Fruit fly (Drosophila melanogaster) whole organism, embryonic: ENCODE measurements around the gene CG8379.

Source experiments
- CG10209 ChIP-seq: fragments of 200-800 bp; sonication (Bioruptor generic); optimal IDR thresholded peaks from 3 replicates; lab custom pipeline; 2017; ENCODE audit warnings: missing biosample characterization, mild to moderate bottlenecking, missing genetic modification characterization, missing genetic modification reagents
- CG10543 ChIP-seq: fragments of 200-800 bp; sonication (Bioruptor generic); optimal IDR thresholded peaks from 3 replicates; lab custom pipeline; 2017; ENCODE audit warnings: missing biosample characterization, mild to moderate bottlenecking, missing genetic modification characterization, moderate library complexity
- CG12391 ChIP-seq: fragments of 200-800 bp; sonication (Bioruptor generic); optimal IDR thresholded peaks from 3 replicates; lab custom pipeline; 2018; ENCODE audit warnings: missing biosample characterization, mild to moderate bottlenecking, missing genetic modification characterization, moderate library complexity
- CG12659 ChIP-seq: fragments of 200-800 bp; sonication (Bioruptor generic); optimal IDR thresholded peaks from 3 replicates; lab custom pipeline; 2017; ENCODE audit warnings: mild to moderate bottlenecking, missing biosample characterization, missing genetic modification reagents, missing genetic modification characterization
- CG15479 ChIP-seq: fragments of 200-800 bp; sonication (Bioruptor generic); optimal IDR thresholded peaks from 3 replicates; lab custom pipeline; 2019; ENCODE audit warnings: missing biosample characterization, mild to moderate bottlenecking, missing genetic modification characterization, moderate library complexity
- CG15514 ChIP-seq: fragments of 200-800 bp; sonication (Bioruptor generic); optimal IDR thresholded peaks from 3 replicates; lab custom pipeline; 2017; ENCODE audit warnings: missing biosample characterization, missing genetic modification characterization, mild to moderate bottlenecking, moderate library complexity, missing genetic modification reagents
- CG1602 ChIP-seq: fragments of 200-800 bp; sonication (Bioruptor generic); optimal IDR thresholded peaks from 3 replicates; lab custom pipeline; 2016; ENCODE audit warnings: missing biosample characterization, missing genetic modification characterization
- CG2129 ChIP-seq: fragments of 200-800 bp; sonication (Bioruptor generic); IDR thresholded peaks from 2 replicates; pipeline ENCODE4 v1.3.6; 2022; ENCODE audit warnings: missing biosample characterization, missing genetic modification characterization; ENCODE audit not compliant: partially characterized antibody
- CG3995 ChIP-seq: fragments of 200-800 bp; sonication (Bioruptor generic); optimal IDR thresholded peaks from 3 replicates; lab custom pipeline; 2016; ENCODE audit warnings: missing biosample characterization, missing genetic modification characterization
- CG4617 ChIP-seq: fragments of 200-800 bp; sonication (Bioruptor generic); optimal IDR thresholded peaks from 3 replicates; lab custom pipeline; 2016; ENCODE audit warnings: missing biosample characterization, missing genetic modification characterization, borderline replicate concordance
- CG6254 ChIP-seq: fragments of 200-800 bp; sonication (Bioruptor generic); optimal IDR thresholded peaks from 3 replicates; lab custom pipeline; 2017; ENCODE audit warnings: mild to moderate bottlenecking, missing biosample characterization, missing genetic modification reagents, missing genetic modification characterization
- CG6272 ChIP-seq: fragments of 200-800 bp; sonication (Bioruptor generic); IDR thresholded peaks from 2 replicates; pipeline ENCODE4 v1.3.6; 2022; ENCODE audit warnings: missing biosample characterization, missing genetic modification characterization
- CG9727 ChIP-seq: fragments of 200-800 bp; sonication (Bioruptor generic); optimal IDR thresholded peaks from 3 replicates; lab custom pipeline; 2017; ENCODE audit warnings: missing biosample characterization, mild to moderate bottlenecking, missing genetic modification characterization
- Dbx ChIP-seq: fragments of 200-800 bp; sonication (Bioruptor generic); IDR thresholded peaks from 3 replicates; pipeline ENCODE4 v1.3.6; 2022; ENCODE audit warnings: missing biosample characterization, missing genetic modification characterization
- E2f2 ChIP-seq: fragments of 200-800 bp; sonication (Bioruptor generic); IDR thresholded peaks from 2 replicates; pipeline ENCODE4 v1.3.6; 2022; ENCODE audit warnings: missing biosample characterization, missing genetic modification characterization
- Elba2 ChIP-seq: fragments of 200-800 bp; sonication (Bioruptor generic); optimal IDR thresholded peaks from 3 replicates; lab custom pipeline; 2016; ENCODE audit warnings: missing biosample characterization, missing genetic modification characterization
- Ets97D ChIP-seq: fragments of 200-800 bp; sonication (Bioruptor generic); optimal IDR thresholded peaks from 3 replicates; lab custom pipeline; 2016; ENCODE audit warnings: missing biosample characterization, missing genetic modification characterization
- Fer1 ChIP-seq: fragments of 200-800 bp; sonication (Bioruptor generic); optimal IDR thresholded peaks from 2 replicates; lab custom pipeline; 2017; ENCODE audit warnings: missing biosample characterization, mild to moderate bottlenecking, missing genetic modification characterization
- Fer3 ChIP-seq: fragments of 200-800 bp; sonication (Bioruptor generic); optimal IDR thresholded peaks from 2 replicates; lab custom pipeline; 2018; ENCODE audit warnings: missing biosample characterization, mild to moderate bottlenecking, missing genetic modification characterization, moderate library complexity
- HHEX ChIP-seq: fragments of 200-800 bp; sonication (Bioruptor generic); optimal IDR thresholded peaks from 3 replicates; lab custom pipeline; 2017; ENCODE audit warnings: missing biosample characterization, mild to moderate bottlenecking, missing genetic modification characterization, missing genetic modification reagents
- HLH3B ChIP-seq: fragments of 200-800 bp; sonication (Bioruptor generic); IDR thresholded peaks from 2 replicates; pipeline ENCODE4 v1.3.6; 2022; ENCODE audit warnings: missing biosample characterization, missing genetic modification characterization
- HLH4C ChIP-seq: fragments of 200-800 bp; sonication (Bioruptor generic); IDR thresholded peaks from 3 replicates; pipeline ENCODE4 v1.3.6; 2022; ENCODE audit warnings: missing biosample characterization, missing genetic modification characterization; ENCODE audit not compliant: partially characterized antibody
- MBD-R2 ChIP-seq: fragments of 200-800 bp; sonication (Bioruptor generic); IDR thresholded peaks from 2 replicates; pipeline ENCODE4 v1.3.6; 2022; ENCODE audit warnings: missing biosample characterization, missing genetic modification characterization
- MESR4 ChIP-seq: fragments of 200-800 bp; sonication (Bioruptor generic); optimal IDR thresholded peaks from 2 replicates; lab custom pipeline; 2018; ENCODE audit warnings: missing biosample characterization, mild to moderate bottlenecking, missing genetic modification characterization, moderate library complexity
- Pdp1 ChIP-seq, 2 experiments: fragments of 200-800 bp; sonication (Bioruptor generic); optimal IDR thresholded peaks; 3 replicates each; lab custom pipeline; 2016; ENCODE audit warnings: missing biosample characterization in 2 of 2, missing genetic modification characterization in 2 of 2, mild to moderate bottlenecking in 1 of 2, moderate library complexity in 1 of 2
- YL-1 ChIP-seq: fragments of 200-800 bp; sonication (Bioruptor generic); optimal IDR thresholded peaks from 3 replicates; lab custom pipeline; 2017; ENCODE audit warnings: missing biosample characterization, mild to moderate bottlenecking, missing genetic modification characterization
- ato ChIP-seq: fragments of 200-800 bp; sonication (Bioruptor generic); IDR thresholded peaks from 2 replicates; pipeline ENCODE4 v1.3.6; 2022; ENCODE audit warnings: missing biosample characterization, missing genetic modification characterization; ENCODE audit not compliant: partially characterized antibody
- cg ChIP-seq: fragments of 200-800 bp; sonication (Bioruptor generic); optimal IDR thresholded peaks from 3 replicates; lab custom pipeline; 2019; ENCODE audit warnings: missing biosample characterization, mild to moderate bottlenecking, missing genetic modification characterization, moderate library complexity
- chm ChIP-seq: fragments of 200-800 bp; sonication (Bioruptor generic); IDR thresholded peaks from 2 replicates; pipeline ENCODE4 v1.3.6; 2022; ENCODE audit warnings: missing biosample characterization, missing genetic modification characterization
- corto ChIP-seq: fragments of 200-800 bp; sonication (Bioruptor generic); optimal IDR thresholded peaks from 2 replicates; lab custom pipeline; 2016; ENCODE audit warnings: missing biosample characterization, mild to moderate bottlenecking, missing genetic modification characterization, moderate library complexity
- croc ChIP-seq: fragments of 200-800 bp; sonication (Bioruptor generic); conservative IDR thresholded peaks from 3 replicates; pipeline ENCODE4 v1.3.6; 2022; ENCODE audit warnings: missing biosample characterization, missing genetic modification characterization
- crp ChIP-seq, 2 experiments: fragments of 200-800 bp; sonication (Bioruptor generic); optimal IDR thresholded peaks; 2 replicates in 1 of 2; 3 replicates in 1 of 2; lab custom pipeline; 2017; ENCODE audit warnings: missing biosample characterization in 2 of 2, missing genetic modification characterization in 2 of 2, mild to moderate bottlenecking in 1 of 2, moderate library complexity in 1 of 2
- ems ChIP-seq: fragments of 200-800 bp; sonication (Bioruptor generic); optimal IDR thresholded peaks from 3 replicates; lab custom pipeline; 2016; ENCODE audit warnings: missing biosample characterization, missing genetic modification characterization
- gfzf ChIP-seq: fragments of 200-800 bp; sonication (Bioruptor generic); optimal IDR thresholded peaks from 2 replicates; lab custom pipeline; 2016; ENCODE audit warnings: missing biosample characterization, mild to moderate bottlenecking, missing genetic modification characterization, moderate library complexity
- lmd ChIP-seq: fragments of 200-800 bp; sonication (Bioruptor generic); IDR thresholded peaks from 2 replicates; pipeline ENCODE4 v1.3.6; 2022; ENCODE audit warnings: missing biosample characterization, missing genetic modification characterization
- lola ChIP-seq, 3 experiments: fragments of >200 bp in 2 of 3; fragments of 200-800 bp in 1 of 3; sonication (Bioruptor generic) in 1 of 3; optimal IDR thresholded peaks; 2 replicates each; lab custom pipeline; 2017 to 2019; ENCODE audit warnings: missing biosample characterization in 3 of 3, missing genetic modification characterization in 3 of 3, mild to moderate bottlenecking in 1 of 3, moderate library complexity in 1 of 3
- mirr ChIP-seq: fragments of 200-800 bp; sonication (Bioruptor generic); optimal IDR thresholded peaks from 3 replicates; lab custom pipeline; 2018; ENCODE audit warnings: missing biosample characterization, mild to moderate bottlenecking, missing genetic modification characterization
- row ChIP-seq: fragments of 200-800 bp; sonication (Bioruptor generic); IDR thresholded peaks from 3 replicates; pipeline ENCODE4 v1.3.6; 2022; ENCODE audit warnings: missing biosample characterization, missing genetic modification characterization
- sc ChIP-seq, 3 experiments: fragments of >200 bp in 2 of 3; fragments of 200-800 bp in 1 of 3; sonication (Bioruptor generic) in 1 of 3; optimal IDR thresholded peaks; 2 replicates in 2 of 3; 3 replicates in 1 of 3; lab custom pipeline; 2017; ENCODE audit warnings: mild to moderate bottlenecking in 1 of 3, missing biosample characterization in 1 of 3, missing genetic modification characterization in 1 of 3, missing genetic modification reagents in 1 of 3
- sd ChIP-seq: fragments of 200-800 bp; sonication (Bioruptor generic); optimal IDR thresholded peaks from 3 replicates; lab custom pipeline; 2018; ENCODE audit warnings: missing biosample characterization, mild to moderate bottlenecking, missing genetic modification characterization, moderate library complexity
- sima ChIP-seq: fragments of 200-800 bp; sonication (Bioruptor generic); optimal IDR thresholded peaks from 2 replicates; lab custom pipeline; 2016; ENCODE audit warnings: missing biosample characterization, missing genetic modification characterization
- sug ChIP-seq: fragments of 200-800 bp; optimal IDR thresholded peaks from 2 replicates; lab custom pipeline; 2019; ENCODE audit warnings: missing biosample characterization, mild to moderate bottlenecking, missing genetic modification characterization, moderate library complexity
- tin ChIP-seq: fragments of 200-800 bp; sonication (Bioruptor generic); optimal IDR thresholded peaks from 3 replicates; lab custom pipeline; 2016; ENCODE audit warnings: missing biosample characterization, missing genetic modification characterization
- ttk ChIP-seq: fragments of 200-800 bp; sonication (Bioruptor generic); IDR thresholded peaks from 2 replicates; pipeline ENCODE4 v2.1.2; 2022; ENCODE audit warnings: missing biosample characterization, missing genetic modification characterization
- unpg ChIP-seq: fragments of 200-800 bp; sonication (Bioruptor generic); optimal IDR thresholded peaks from 3 replicates; lab custom pipeline; 2018; ENCODE audit warnings: missing biosample characterization, mild to moderate bottlenecking, missing genetic modification characterization, moderate library complexity
- usp ChIP-seq: fragments of >200 bp; optimal IDR thresholded peaks from 2 replicates; lab custom pipeline; 2017; ENCODE audit warnings: missing biosample characterization, missing genetic modification characterization
- vnd ChIP-seq: fragments of 200-800 bp; sonication (Bioruptor generic); IDR thresholded peaks from 3 replicates; pipeline ENCODE4 v1.3.6; 2022; ENCODE audit warnings: missing biosample characterization, missing genetic modification characterization; ENCODE audit not compliant: partially characterized antibody

Gene CG8379

dm6 chr3R:8823761-8824499 lies at the start of gene CG8379, which contains the start of gene IscU (continued):
- no peak for TF ChIP-seq CG6272
- TF ChIP-seq ems (GFP tag; lab: Kevin White, UChicago) = no peak
- TF ChIP-seq MESR4 (GFP tag; lab: Kevin White, UChicago) = peak; percentile 71
- peak; percentile 73 for TF ChIP-seq gfzf (GFP tag; lab: Kevin White, UChicago)
- TF ChIP-seq CG6254 (GFP tag; lab: Kevin White, UChicago) = peak; percentile 12
- TF ChIP-seq crp (GFP tag; optimal IDR thresholded peaks at IDR 0.05; lab: Kevin White, UChicago) = peak; percentile 45 to 93
- TF ChIP-seq ttk (GFP tag; lab: Robert Waterston, UW) = no peak
- no peak for TF ChIP-seq usp
- TF ChIP-seq Fer3 = no peak
- no peak for TF ChIP-seq chm
- no peak for TF ChIP-seq Dbx
- TF ChIP-seq CG9727 (GFP tag; lab: Kevin White, UChicago) = no peak
- peak in 1 of 2 experiments; percentile 86 for TF ChIP-seq Pdp1 (GFP tag; optimal IDR thresholded peaks at IDR 0.05; lab: Kevin White, UChicago)
- no peak for TF ChIP-seq unpg
- TF ChIP-seq CG15479 (GFP tag; lab: Kevin White, UChicago) = peak; percentile 57
- TF ChIP-seq sug (tag; lab: Kevin White, UChicago) = peak; percentile 98
- TF ChIP-seq sc (optimal IDR thresholded peaks at IDR 0.05; lab: Kevin White, UChicago) = no peak
- no peak for TF ChIP-seq sc (GFP tag; optimal IDR thresholded peaks at IDR 0.05; lab: Kevin White, UChicago)
- peak; percentile 50 for TF ChIP-seq CG15514 (GFP tag; lab: Kevin White, UChicago)
- TF ChIP-seq Elba2 = no peak
- no peak for TF ChIP-seq lmd (GFP tag; lab: Robert Waterston, UW)
- no peak for TF ChIP-seq HLH3B
- peak; percentile 87 for TF ChIP-seq YL-1
- peak; percentile 15 for TF ChIP-seq Fer1
- TF ChIP-seq cg = no peak
- peak; percentile 10 for TF ChIP-seq Ets97D (GFP tag; lab: Kevin White, UChicago)
- TF ChIP-seq CG10543 (GFP tag; lab: Kevin White, UChicago) = peak; percentile 6
- TF ChIP-seq sima = no peak
- TF ChIP-seq corto = peak; percentile 8
- no peak for TF ChIP-seq mirr (GFP tag; lab: Kevin White, UChicago)
- TF ChIP-seq HHEX (GFP tag; lab: Kevin White, UChicago) = no peak
- peak; percentile 75 for TF ChIP-seq row (GFP tag; lab: Robert Waterston, UW)
- no peak for TF ChIP-seq CG10209
- TF ChIP-seq tin (GFP tag; lab: Kevin White, UChicago) = no peak
- TF ChIP-seq CG12659 (GFP tag; lab: Kevin White, UChicago) = peak; percentile 65
- peak; percentile 37; the same call in 2 of the 3 replicates for TF ChIP-seq HLH4C (GFP tag; lab: Robert Waterston, UW)
- peak in 1 of 3 experiments; percentile 18 for TF ChIP-seq lola (GFP tag; optimal IDR thresholded peaks at IDR 0.05; lab: Kevin White, UChicago)
- peak; percentile 45 for TF ChIP-seq CG12391 (tag; lab: Kevin White, UChicago)
- TF ChIP-seq ato (GFP tag; lab: Robert Waterston, UW) = peak; percentile 15; the same call in 1 of the 2 replicates
- peak; percentile 77 for TF ChIP-seq MBD-R2 (GFP tag; lab: Robert Waterston, UW)
- no peak for TF ChIP-seq CG1602 (GFP tag; lab: Kevin White, UChicago)
- peak; percentile 30 for TF ChIP-seq CG3995 (GFP tag; lab: Kevin White, UChicago)
- no peak for TF ChIP-seq sd (tag; lab: Kevin White, UChicago)
- TF ChIP-seq E2f2 = peak; percentile 32; the same call in 1 of the 2 replicates
- TF ChIP-seq CG2129 (GFP tag; lab: Robert Waterston, UW) = peak; percentile 34; the same call in 1 of the 2 replicates
- TF ChIP-seq CG4617 (GFP tag; lab: Kevin White, UChicago) = peak; percentile 62
- no peak for TF ChIP-seq croc (GFP tag; lab: Robert Waterston, UW)
- no peak for TF ChIP-seq vnd
